Worm (Caenorhabditis elegans) whole organism, early embryonic: ENCODE data around the gene symk-1.

Experiments used
- ama-1 ChIP-seq: fragments of 150-350 bp; optimal IDR thresholded peaks from 2 replicates; lab custom pipeline; 2014
- tra-4 ChIP-seq: sonication (generic microtip); optimal IDR thresholded peaks from 2 replicates; lab custom pipeline; 2017; ENCODE audit warnings: missing genetic modification characterization, missing compliant biosample characterization

- TF ChIP-seq tra-4 (no peak), ama-1 (lab: Kevin White, UChicago) (no peak)
These were observed 16.8 kb downstream of the symk-1 start for ce11 chrV:8586920-8587319.
